Worm (Caenorhabditis elegans) whole organism, L4 larva: ENCODE data around the gene ZK418.2.

Source experiments
- mep-1 ChIP-seq: fragments of 150-350 bp; sonication (generic microtip); optimal IDR thresholded peaks from 3 replicates; lab custom pipeline; 2014; ENCODE audit warnings: missing biosample characterization, missing genetic modification characterization
- pqm-1 ChIP-seq: sonication (generic microtip); optimal IDR thresholded peaks from 2 replicates; lab custom pipeline; 2017; ENCODE audit warnings: missing biosample characterization, missing genetic modification characterization
- skn-1 ChIP-seq: fragments of 150-350 bp; optimal IDR thresholded peaks from 2 replicates; lab custom pipeline; 2014; ENCODE audit warnings: missing biosample characterization, missing genetic modification characterization

DNA sequence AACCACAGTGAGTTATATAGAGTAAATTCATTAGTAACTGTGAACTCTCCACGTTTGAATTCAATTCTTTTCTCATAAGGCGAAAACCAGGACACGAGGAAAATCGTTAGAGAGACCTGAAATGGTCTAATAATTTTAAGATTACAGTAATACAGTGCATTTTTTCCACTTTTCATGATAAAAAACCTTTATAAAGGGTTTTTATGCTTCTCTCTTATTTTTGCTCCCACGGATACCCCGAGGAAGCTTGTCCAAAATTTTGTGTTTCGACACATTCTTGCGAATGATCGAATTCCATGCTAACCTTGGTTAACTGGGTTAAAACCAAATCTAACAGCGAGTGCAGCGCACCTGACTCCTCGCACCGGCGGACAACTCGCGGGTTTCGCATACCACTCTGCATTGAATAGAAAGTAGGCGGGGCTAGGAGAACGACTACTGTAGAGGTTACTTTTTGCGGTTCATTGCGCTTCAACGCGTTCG is 49.1 kb downstream of the ZK418.2 start:
- no peak for TF ChIP-seq pqm-1 (tag; lab: Kevin White, UChicago)
- TF ChIP-seq mep-1 (tag; lab: Kevin White, UChicago), result no peak
- TF ChIP-seq skn-1, result no peak
